Worm (Caenorhabditis elegans): ENCODE results near the gene F43C9.1.

Gene F43C9.1

ce11 chrX:4800078-4800621 lies 7.1 kb downstream of the F43C9.1 start, which contains the start of gene mig-13:
Gene mig-13 (minus strand): TSS chrX:4800128.
- TF ChIP-seq him-1 (tag; optimal IDR thresholded peaks at IDR 0.05): no peak
- no peak for TF ChIP-seq dao-5 (tag; optimal IDR thresholded peaks at IDR 0.05)
- TF ChIP-seq W03F9.2 (tag; optimal IDR thresholded peaks at IDR 0.05): no peak

ce11 chrX:4800892-4801291 lies 7.8 kb downstream of the F43C9.1 start:
- no peak for TF ChIP-seq dao-5 (tag; optimal IDR thresholded peaks at IDR 0.05)
- TF ChIP-seq W03F9.2 (tag; optimal IDR thresholded peaks at IDR 0.05): no peak
- no peak for TF ChIP-seq him-1 (tag; optimal IDR thresholded peaks at IDR 0.05)

- TF ChIP-seq him-1 (tag; optimal IDR thresholded peaks at IDR 0.05) (no peak), dao-5 (tag; optimal IDR thresholded peaks at IDR 0.05) (no peak), W03F9.2 (tag; optimal IDR thresholded peaks at IDR 0.05) (no peak)
Measured at ce11 chrX:4802255-4802654, 9.2 kb downstream of the F43C9.1 start.

- TF ChIP-seq dao-5 (tag; optimal IDR thresholded peaks at IDR 0.05): no peak
- TF ChIP-seq W03F9.2 (tag; optimal IDR thresholded peaks at IDR 0.05): no peak
- TF ChIP-seq him-1 (tag; optimal IDR thresholded peaks at IDR 0.05): no peak
Measured at ce11 chrX:4803942-4804341, 10.9 kb downstream of the F43C9.1 start.

- no peak for TF ChIP-seq W03F9.2 (tag; optimal IDR thresholded peaks at IDR 0.05)
- no peak for TF ChIP-seq dao-5 (tag; optimal IDR thresholded peaks at IDR 0.05)
- TF ChIP-seq him-1 (tag; optimal IDR thresholded peaks at IDR 0.05): no peak
Measured at ce11 chrX:4808737-4809136, 15.7 kb downstream of the F43C9.1 start.

- TF ChIP-seq W03F9.2 (tag; optimal IDR thresholded peaks at IDR 0.05): no peak
- no peak for TF ChIP-seq him-1 (tag; optimal IDR thresholded peaks at IDR 0.05)
- no peak for TF ChIP-seq dao-5 (tag; optimal IDR thresholded peaks at IDR 0.05)
Measured at ce11 chrX:4809189-4809588, 16.1 kb downstream of the F43C9.1 start.

- TF ChIP-seq W03F9.2 (tag; optimal IDR thresholded peaks at IDR 0.05): no peak
- no peak for TF ChIP-seq dao-5 (tag; optimal IDR thresholded peaks at IDR 0.05)
- no peak for TF ChIP-seq him-1 (tag; optimal IDR thresholded peaks at IDR 0.05)
Measured at ce11 chrX:4809753-4810424, 16.8 kb downstream of the F43C9.1 start.

- TF ChIP-seq him-1 (tag; optimal IDR thresholded peaks at IDR 0.05) (no peak), dao-5 (tag; optimal IDR thresholded peaks at IDR 0.05) (no peak), W03F9.2 (tag; optimal IDR thresholded peaks at IDR 0.05) (no peak)
Measured at ce11 chrX:4811242-4811641, 18.2 kb downstream of the F43C9.1 start, which contains the start of gene ztf-16. Gene ztf-16 (minus strand): TSS chrX:4811540.

ce11 chrX:4813115-4813732 lies 20.1 kb downstream of the F43C9.1 start:
- TF ChIP-seq dao-5 (tag; optimal IDR thresholded peaks at IDR 0.05) (no peak), W03F9.2 (tag; optimal IDR thresholded peaks at IDR 0.05) (no peak), him-1 (tag; optimal IDR thresholded peaks at IDR 0.05) (no peak)

- TF ChIP-seq W03F9.2 (tag; optimal IDR thresholded peaks at IDR 0.05): peak; percentile 5
- TF ChIP-seq him-1 (tag; optimal IDR thresholded peaks at IDR 0.05): no peak
- TF ChIP-seq dao-5 (tag; optimal IDR thresholded peaks at IDR 0.05): no peak
Measured at ce11 chrX:4818252-4818651, 25.2 kb downstream of the F43C9.1 start, which contains the start of gene R08E3.3. Gene R08E3.3 (plus strand): TSS chrX:4818593.

ce11 chrX:4818872-4819271 lies 25.8 kb downstream of the F43C9.1 start:
- TF ChIP-seq W03F9.2 (tag; optimal IDR thresholded peaks at IDR 0.05) (no peak), him-1 (tag; optimal IDR thresholded peaks at IDR 0.05) (no peak), dao-5 (tag; optimal IDR thresholded peaks at IDR 0.05) (no peak)

- TF ChIP-seq W03F9.2 (tag; optimal IDR thresholded peaks at IDR 0.05): no peak
- TF ChIP-seq him-1 (tag; optimal IDR thresholded peaks at IDR 0.05): no peak
- TF ChIP-seq dao-5 (tag; optimal IDR thresholded peaks at IDR 0.05): no peak
Measured at ce11 chrX:4821602-4822001, 28.5 kb downstream of the F43C9.1 start.

- TF ChIP-seq W03F9.2 (tag; optimal IDR thresholded peaks at IDR 0.05) (no peak), dao-5 (tag; optimal IDR thresholded peaks at IDR 0.05) (no peak), him-1 (tag; optimal IDR thresholded peaks at IDR 0.05) (no peak)
Measured at ce11 chrX:4822262-4822661, 29.2 kb downstream of the F43C9.1 start, which contains the start of gene R08E3.1. Gene R08E3.1 (plus strand): TSS chrX:4822647.

ce11 chrX:4840653-4841052 lies 47.6 kb downstream of the F43C9.1 start:
- TF ChIP-seq him-1 (tag; optimal IDR thresholded peaks at IDR 0.05): no peak
- TF ChIP-seq W03F9.2 (tag; optimal IDR thresholded peaks at IDR 0.05): no peak
- no peak for TF ChIP-seq dao-5 (tag; optimal IDR thresholded peaks at IDR 0.05)

Measured in whole organism, L4/young adult.